Worm (Caenorhabditis elegans): Measurements from ENCODE around the gene ent-2.

Gene ent-2

DNA sequence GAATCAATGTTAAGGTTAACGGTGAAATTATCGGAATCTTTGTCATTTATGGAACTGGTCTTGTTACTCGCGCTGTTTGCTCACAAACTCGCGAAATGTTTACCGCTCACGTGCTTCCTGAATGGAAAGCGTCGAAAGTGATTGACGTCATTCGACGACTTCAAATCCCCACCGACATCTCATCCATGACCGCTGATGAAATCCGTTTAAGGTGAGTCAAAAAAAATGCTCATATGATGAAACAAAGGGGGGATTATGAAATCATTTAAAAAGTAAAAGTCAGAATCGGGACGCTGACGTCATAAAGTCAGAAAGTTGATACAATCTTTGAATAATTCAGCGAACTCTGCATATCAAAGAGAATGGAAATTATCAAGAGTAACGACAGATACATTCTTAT is 7.7 kb downstream of the ent-2 start:
- peak; percentile 51 for TF ChIP-seq jun-1 (tag; optimal IDR thresholded peaks at IDR 0.05)
- TF ChIP-seq nfya-1 (tag; optimal IDR thresholded peaks at IDR 0.05; ENCODE audit: insufficient read depth): peak; percentile 15
- TF ChIP-seq pha-4 (tag; optimal IDR thresholded peaks at IDR 0.05): peak; percentile 11
- TF ChIP-seq mml-1 (tag; optimal IDR thresholded peaks at IDR 0.05): no peak

DNA sequence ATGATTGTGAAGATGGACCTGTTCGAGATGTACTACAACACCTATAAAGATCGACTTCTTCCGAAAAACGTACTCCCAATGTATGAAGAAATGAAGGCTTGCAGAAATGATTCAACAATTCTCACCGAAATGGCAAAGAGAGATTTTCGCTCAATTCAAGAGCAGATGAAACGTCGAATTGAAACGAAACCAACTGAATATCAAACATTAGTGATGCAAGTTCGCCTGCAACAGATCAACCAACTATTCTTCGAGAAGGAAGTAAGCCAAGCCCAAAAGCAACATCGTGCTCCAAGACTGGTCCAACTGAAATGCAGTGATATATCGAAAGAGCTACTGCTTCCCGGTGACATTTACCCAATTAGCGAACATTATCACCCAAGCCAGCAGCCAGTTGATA is 8.8 kb downstream of the ent-2 start:
- TF ChIP-seq pqm-1 (tag; optimal IDR thresholded peaks at IDR 0.05) (no peak), nhr-43 (tag; optimal IDR thresholded peaks at IDR 0.05; ENCODE audit: poor library complexity, severe bottlenecking) (no peak), egl-27 (tag; optimal IDR thresholded peaks at IDR 0.05) (no peak), nhr-25 (tag; optimal IDR thresholded peaks at IDR 0.05) (no peak), R02D3.7 (tag; optimal IDR thresholded peaks at IDR 0.05) (no peak), egl-5 (tag; optimal IDR thresholded peaks at IDR 0.05) (no peak), mml-1 (tag; optimal IDR thresholded peaks at IDR 0.05) (no peak), elt-3 (tag; optimal IDR thresholded peaks at IDR 0.05) (no peak), elt-2 (tag; optimal IDR thresholded peaks at IDR 0.05) (no peak), elt-1 (tag; optimal IDR thresholded peaks at IDR 0.05) (no peak), fkh-2 (tag; optimal IDR thresholded peaks at IDR 0.05) (no peak), nhr-67 (tag; optimal IDR thresholded peaks at IDR 0.05) (no peak), ZK546.5 (tag; optimal IDR thresholded peaks at IDR 0.05) (no peak), skn-1 (tag; optimal IDR thresholded peaks at IDR 0.05) (no peak), nhr-237 (tag; optimal IDR thresholded peaks at IDR 0.05) (no peak)

DNA sequence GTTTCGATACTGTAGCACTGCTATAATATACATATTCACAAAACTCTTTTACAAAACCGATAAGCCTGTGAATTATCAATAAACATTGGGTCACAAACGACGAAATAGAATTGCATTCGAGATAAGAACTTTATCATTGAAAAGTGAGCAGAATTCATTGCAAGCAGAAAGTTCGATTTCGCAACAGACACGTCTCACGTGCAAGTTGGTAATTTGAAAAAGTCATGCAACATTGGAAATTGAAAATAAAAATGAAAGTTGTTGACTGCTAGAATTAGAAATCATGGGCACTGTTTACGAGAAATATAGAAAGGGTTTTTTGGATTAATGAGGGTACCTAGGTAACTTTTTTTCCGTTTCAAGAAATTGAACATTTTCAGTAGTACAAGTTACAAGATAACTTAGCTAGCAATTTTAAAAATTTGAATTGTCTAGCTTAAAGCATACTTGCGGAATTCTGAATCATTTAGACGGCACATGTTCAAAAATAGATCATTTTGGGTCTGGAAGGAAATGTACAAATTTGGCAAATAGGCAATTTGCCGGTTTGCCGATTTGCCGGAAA is 9.7 kb downstream of the ent-2 start:
- TF ChIP-seq ceh-82 (tag; optimal IDR thresholded peaks at IDR 0.05) (no peak), elt-2 (tag; optimal IDR thresholded peaks at IDR 0.05) (peak; percentile 99), nhr-67 (tag; optimal IDR thresholded peaks at IDR 0.05) (no peak), pha-4 (tag; optimal IDR thresholded peaks at IDR 0.05) (peak; percentile 91), eor-1 (tag; optimal IDR thresholded peaks at IDR 0.05) (no peak), nhr-237 (tag; optimal IDR thresholded peaks at IDR 0.05) (no peak), nhr-76 (tag; optimal IDR thresholded peaks at IDR 0.05) (no peak), aly-2 (tag; optimal IDR thresholded peaks at IDR 0.05) (peak; percentile 51), pqm-1 (tag; optimal IDR thresholded peaks at IDR 0.05) (peak; percentile 97), nhr-23 (tag; optimal IDR thresholded peaks at IDR 0.05) (peak; percentile 17), mdl-1 (tag; optimal IDR thresholded peaks at IDR 0.05) (no peak), lsy-12 (tag; optimal IDR thresholded peaks at IDR 0.05) (peak; percentile 51), snpc-4 (tag; optimal IDR thresholded peaks at IDR 0.05) (peak; percentile 12), fos-1 (tag; optimal IDR thresholded peaks at IDR 0.05) (peak; percentile 89), R02D3.7 (tag; optimal IDR thresholded peaks at IDR 0.05) (no peak), nhr-11 (tag; optimal IDR thresholded peaks at IDR 0.05) (no peak), daf-12 (tag; optimal IDR thresholded peaks at IDR 0.05) (no peak), ceh-9 (tag; optimal IDR thresholded peaks at IDR 0.05) (no peak), nhr-12 (tag; optimal IDR thresholded peaks at IDR 0.05) (no peak), nhr-77 (tag; optimal IDR thresholded peaks at IDR 0.05) (peak; percentile 35), fkh-10 (GFP tag; optimal IDR thresholded peaks at IDR 0.05) (no peak), hmg-11 (tag; optimal IDR thresholded peaks at IDR 0.05) (no peak), nhr-25 (tag; optimal IDR thresholded peaks at IDR 0.05) (peak; percentile 31), tbx-2 (tag; optimal IDR thresholded peaks at IDR 0.05) (no peak), ztf-4 (tag; optimal IDR thresholded peaks at IDR 0.05) (no peak), zag-1 (tag; optimal IDR thresholded peaks at IDR 0.05) (no peak), ztf-11 (tag; optimal IDR thresholded peaks at IDR 0.05) (no peak), nfya-1 (tag; optimal IDR thresholded peaks at IDR 0.05; ENCODE audit: insufficient read depth) (peak; percentile 56), elt-3 (tag; optimal IDR thresholded peaks at IDR 0.05) (no peak), ZK546.5 (tag; optimal IDR thresholded peaks at IDR 0.05) (no peak), skn-1 (tag; optimal IDR thresholded peaks at IDR 0.05) (peak; percentile 59), nhr-28 (tag; optimal IDR thresholded peaks at IDR 0.05) (no peak), elt-1 (tag; optimal IDR thresholded peaks at IDR 0.05) (no peak), unc-39 (tag; optimal IDR thresholded peaks at IDR 0.05) (no peak), lin-39 (tag; optimal IDR thresholded peaks at IDR 0.05) (no peak), ceh-16 (tag; optimal IDR thresholded peaks at IDR 0.05) (no peak), lin-15B (tag; optimal IDR thresholded peaks at IDR 0.05) (no peak), egl-5 (tag; optimal IDR thresholded peaks at IDR 0.05) (no peak), fkh-2 (tag; optimal IDR thresholded peaks at IDR 0.05) (no peak), ceh-28 (tag; optimal IDR thresholded peaks at IDR 0.05) (peak; percentile 78), nhr-43 (tag; optimal IDR thresholded peaks at IDR 0.05; ENCODE audit: poor library complexity, severe bottlenecking) (no peak), egl-27 (tag; optimal IDR thresholded peaks at IDR 0.05) (no peak), mml-1 (tag; optimal IDR thresholded peaks at IDR 0.05) (no peak), unc-62 (GFP tag; optimal IDR thresholded peaks at IDR 0.05) (no peak), ama-1 (optimal IDR thresholded peaks at IDR 0.05) (peak; percentile 85), sea-2 (GFP tag; optimal IDR thresholded peaks at IDR 0.05) (no peak), jun-1 (tag; optimal IDR thresholded peaks at IDR 0.05) (peak; percentile 90)
